Worm (Caenorhabditis elegans) whole organism, L3 larva: ENCODE measurements around the gene dis-3.

ENCODE experiments used
- ceh-16 ChIP-seq: sonication (generic microtip); optimal IDR thresholded peaks from 2 replicates; lab custom pipeline; 2017; ENCODE audit warnings: missing biosample characterization, missing genetic modification characterization
- elt-2 ChIP-seq: sonication (generic microtip); optimal IDR thresholded peaks from 2 replicates; lab custom pipeline; 2016; ENCODE audit warnings: missing genetic modification reagents, mild to moderate bottlenecking, missing genetic modification characterization, missing compliant biosample characterization
- fkh-10 ChIP-seq: sonication (generic microtip); optimal IDR thresholded peaks from 2 replicates; lab custom pipeline; 2017; ENCODE audit warnings: missing biosample characterization, missing genetic modification reagents, missing genetic modification characterization
- nhr-11 ChIP-seq: fragments of 150-350 bp; optimal IDR thresholded peaks from 2 replicates; lab custom pipeline; 2014; ENCODE audit warnings: missing biosample characterization, missing genetic modification characterization
- nhr-12 ChIP-seq: fragments of 150-350 bp; optimal IDR thresholded peaks from 2 replicates; lab custom pipeline; 2014; ENCODE audit warnings: missing biosample characterization, missing genetic modification characterization
- nhr-25 ChIP-seq: sonication (generic microtip); optimal IDR thresholded peaks from 2 replicates; lab custom pipeline; 2017; ENCODE audit warnings: missing biosample characterization, missing genetic modification characterization
- nhr-28 ChIP-seq: fragments of 150-350 bp; optimal IDR thresholded peaks from 2 replicates; lab custom pipeline; 2014; ENCODE audit warnings: missing biosample characterization, missing genetic modification characterization
- pha-4 ChIP-seq: fragments of 150-350 bp; optimal IDR thresholded peaks from 2 replicates; lab custom pipeline; 2014; ENCODE audit warnings: missing biosample characterization, missing genetic modification reagents, missing genetic modification characterization
- tbx-2 ChIP-seq: sonication (generic microtip); optimal IDR thresholded peaks from 2 replicates; lab custom pipeline; 2016; ENCODE audit warnings: mild to moderate bottlenecking, missing genetic modification characterization, missing compliant biosample characterization
- unc-62 ChIP-seq: fragments of 150-350 bp; sonication (generic microtip); optimal IDR thresholded peaks from 4 replicates; lab custom pipeline; 2014; ENCODE audit warnings: missing biosample characterization, missing genetic modification reagents, missing genetic modification characterization
- ztf-11 ChIP-seq: fragments of 150-350 bp; optimal IDR thresholded peaks from 2 replicates; lab custom pipeline; 2014; ENCODE audit warnings: missing biosample characterization, missing genetic modification characterization

DNA sequence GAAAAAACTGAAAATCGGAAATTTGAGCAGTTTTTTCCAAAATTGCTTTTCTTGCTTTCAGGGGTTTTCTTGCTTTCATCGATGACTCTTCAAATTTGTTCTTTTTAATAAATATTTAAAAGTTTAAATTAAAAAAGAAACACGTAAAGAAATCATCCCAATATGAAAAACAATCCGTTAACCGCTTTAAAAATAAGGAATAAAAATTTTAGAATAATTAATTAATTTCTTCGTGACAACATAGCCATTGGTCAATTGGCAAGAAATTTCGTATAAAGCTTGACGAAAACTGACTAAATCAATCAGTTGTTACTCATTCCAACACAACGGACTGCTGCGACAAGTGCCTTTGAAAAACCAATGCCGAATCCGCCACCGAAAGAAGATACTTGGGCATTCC is 15.6 kb downstream of the dis-3 start, which contains the start of gene nsph-3.2:
- no peak for TF ChIP-seq fkh-10 (GFP tag; lab: Kevin White, UChicago)
- TF ChIP-seq pha-4 (tag; lab: Kevin White, UChicago) = no peak
- no peak for TF ChIP-seq elt-2 (tag; lab: Kevin White, UChicago)
- TF ChIP-seq nhr-11 (tag; lab: Kevin White, UChicago) = no peak
- no peak for TF ChIP-seq nhr-12 (tag; lab: Kevin White, UChicago)
- TF ChIP-seq ceh-16 = no peak
- no peak for TF ChIP-seq unc-62 (GFP tag; lab: Kevin White, UChicago)
- no peak for TF ChIP-seq tbx-2 (tag; lab: Kevin White, UChicago)
- TF ChIP-seq nhr-25 (tag; lab: Kevin White, UChicago) = no peak
- TF ChIP-seq ztf-11 (tag; lab: Kevin White, UChicago) = no peak
- TF ChIP-seq nhr-28 (tag; lab: Kevin White, UChicago) = no peak
